Fruit fly (Drosophila melanogaster) whole organism, embryonic: Measurements from ENCODE around the gene CG44405.
A peak's percentile ranks its signal among the peaks of the same experiment; 100 is the strongest.

Source experiments
- Ada2b ChIP-seq: fragments of 200-800 bp; sonication (Bioruptor generic); IDR thresholded peaks from 2 replicates; pipeline ENCODE4 v1.3.6; 2022; ENCODE audit warnings: missing biosample characterization, missing genetic modification characterization
- Atf3 ChIP-seq: fragments of 200-800 bp; sonication (Bioruptor generic); optimal IDR thresholded peaks from 3 replicates; lab custom pipeline; 2016; ENCODE audit warnings: missing biosample characterization, missing genetic modification characterization
- CG10147 ChIP-seq: fragments of 200-800 bp; sonication (Bioruptor generic); optimal IDR thresholded peaks from 2 replicates; lab custom pipeline; 2019; ENCODE audit warnings: missing biosample characterization, mild to moderate bottlenecking, missing genetic modification characterization, moderate library complexity
- CG1024 ChIP-seq: fragments of 200-800 bp; sonication (Bioruptor generic); IDR thresholded peaks from 2 replicates; pipeline ENCODE4 v1.3.6; 2022; ENCODE audit warnings: missing biosample characterization, missing genetic modification characterization
- CG10321 ChIP-seq: fragments of 200-800 bp; sonication (Bioruptor generic); IDR thresholded peaks from 2 replicates; pipeline ENCODE4 v1.3.6; 2022; ENCODE audit warnings: missing biosample characterization, missing genetic modification characterization
- CG12071 ChIP-seq: fragments of 200-800 bp; sonication (Bioruptor generic); optimal IDR thresholded peaks from 3 replicates; lab custom pipeline; 2018; ENCODE audit warnings: missing biosample characterization, mild to moderate bottlenecking, missing genetic modification characterization
- CG12744 ChIP-seq: fragments of 200-800 bp; sonication (Bioruptor generic); optimal IDR thresholded peaks from 2 replicates; lab custom pipeline; 2016; ENCODE audit warnings: missing biosample characterization, missing genetic modification characterization
- CG12769 ChIP-seq: fragments of 200-800 bp; sonication (Bioruptor generic); optimal IDR thresholded peaks from 2 replicates; lab custom pipeline; 2019; ENCODE audit warnings: missing biosample characterization, mild to moderate bottlenecking, missing genetic modification characterization, moderate library complexity
- CG12942 ChIP-seq: fragments of 200-800 bp; sonication (Bioruptor generic); optimal IDR thresholded peaks from 3 replicates; lab custom pipeline; 2016; ENCODE audit warnings: missing biosample characterization, missing genetic modification characterization
- CG13775 ChIP-seq: fragments of 200-800 bp; sonication (Bioruptor generic); optimal IDR thresholded peaks from 3 replicates; lab custom pipeline; 2017; ENCODE audit warnings: missing biosample characterization, mild to moderate bottlenecking, missing genetic modification characterization
- CG14710 ChIP-seq: fragments of 200-800 bp; sonication (Bioruptor generic); optimal IDR thresholded peaks from 3 replicates; lab custom pipeline; 2019; ENCODE audit warnings: missing biosample characterization, mild to moderate bottlenecking, missing genetic modification characterization, moderate library complexity
- CG15479 ChIP-seq: fragments of 200-800 bp; sonication (Bioruptor generic); optimal IDR thresholded peaks from 3 replicates; lab custom pipeline; 2019; ENCODE audit warnings: missing biosample characterization, mild to moderate bottlenecking, missing genetic modification characterization, moderate library complexity
- CG31224 ChIP-seq: fragments of 200-800 bp; sonication (Bioruptor generic); IDR thresholded peaks from 2 replicates; pipeline ENCODE4 v1.3.6; 2022; ENCODE audit warnings: missing biosample characterization, missing genetic modification characterization
- CG31365 ChIP-seq: fragments of 200-800 bp; sonication (Bioruptor generic); optimal IDR thresholded peaks from 2 replicates; lab custom pipeline; 2018; ENCODE audit warnings: missing biosample characterization, mild to moderate bottlenecking, missing genetic modification characterization
- CG33557 ChIP-seq: fragments of 200-800 bp; sonication (Bioruptor generic); optimal IDR thresholded peaks from 2 replicates; lab custom pipeline; 2019; ENCODE audit warnings: missing biosample characterization, mild to moderate bottlenecking, missing genetic modification characterization, moderate library complexity
- CG3847 ChIP-seq: fragments of 200-800 bp; sonication (Bioruptor generic); IDR thresholded peaks from 2 replicates; pipeline ENCODE4 v1.3.6; 2022; ENCODE audit warnings: missing biosample characterization, missing genetic modification characterization
- CG3995 ChIP-seq: fragments of 200-800 bp; sonication (Bioruptor generic); optimal IDR thresholded peaks from 3 replicates; lab custom pipeline; 2016; ENCODE audit warnings: missing biosample characterization, missing genetic modification characterization
- CG4730 ChIP-seq: fragments of 200-800 bp; sonication (Bioruptor generic); IDR thresholded peaks from 2 replicates; pipeline ENCODE4 v1.3.6; 2022; ENCODE audit warnings: missing biosample characterization, missing genetic modification characterization
- Dll ChIP-seq: fragments of 200-800 bp; sonication (Bioruptor generic); IDR thresholded peaks from 4 replicates; pipeline ENCODE4 v1.3.6; 2022; ENCODE audit warnings: missing biosample characterization, missing genetic modification characterization; ENCODE audit not compliant: partially characterized antibody
- Doc2 ChIP-seq: fragments of 200-800 bp; sonication (Bioruptor generic); IDR thresholded peaks from 2 replicates; pipeline ENCODE4 v1.3.6; 2022; ENCODE audit warnings: missing biosample characterization, missing genetic modification characterization
- Elba2 ChIP-seq: fragments of 200-800 bp; sonication (Bioruptor generic); optimal IDR thresholded peaks from 3 replicates; lab custom pipeline; 2016; ENCODE audit warnings: missing biosample characterization, missing genetic modification characterization
- Fer2 ChIP-seq: fragments of 200-800 bp; sonication (Bioruptor generic); optimal IDR thresholded peaks from 2 replicates; lab custom pipeline; 2018; ENCODE audit warnings: missing biosample characterization, mild to moderate bottlenecking, missing genetic modification characterization, moderate library complexity
- HLHmδ ChIP-seq: fragments of 200-800 bp; sonication (Bioruptor generic); optimal IDR thresholded peaks from 2 replicates; lab custom pipeline; 2018; ENCODE audit warnings: missing biosample characterization, mild to moderate bottlenecking, missing genetic modification characterization, moderate library complexity
- Hey ChIP-seq: fragments of 200-800 bp; sonication (Bioruptor generic); optimal IDR thresholded peaks from 3 replicates; lab custom pipeline; 2018; ENCODE audit warnings: missing biosample characterization, mild to moderate bottlenecking, missing genetic modification characterization
- HmgZ ChIP-seq: fragments of 200-800 bp; sonication (Bioruptor generic); optimal IDR thresholded peaks from 2 replicates; lab custom pipeline; 2018; ENCODE audit warnings: missing biosample characterization, mild to moderate bottlenecking, missing genetic modification characterization
- Hr51 ChIP-seq, 2 experiments: fragments of 200-800 bp; sonication (Bioruptor generic); optimal IDR thresholded peaks; 2 replicates in 1 of 2; 3 replicates in 1 of 2; lab custom pipeline; 2016 to 2018; ENCODE audit warnings: missing biosample characterization in 2 of 2, missing genetic modification characterization in 2 of 2, mild to moderate bottlenecking in 1 of 2, moderate library complexity in 1 of 2
- Hsf ChIP-seq: fragments of 200-800 bp; sonication (Bioruptor generic); optimal IDR thresholded peaks from 3 replicates; lab custom pipeline; 2016; ENCODE audit warnings: missing biosample characterization, missing genetic modification characterization
- Max ChIP-seq: fragments of 200-800 bp; sonication (Bioruptor generic); optimal IDR thresholded peaks from 2 replicates; lab custom pipeline; 2016; ENCODE audit warnings: missing biosample characterization, mild to moderate bottlenecking, missing genetic modification characterization
- Ssrp ChIP-seq: fragments of 200-800 bp; sonication (Bioruptor generic); optimal IDR thresholded peaks from 2 replicates; lab custom pipeline; 2018; ENCODE audit warnings: missing biosample characterization, mild to moderate bottlenecking, missing genetic modification characterization, moderate library complexity
- Trl ChIP-seq, 3 experiments: fragments of >200 bp in 2 of 3; fragments of 200-800 bp in 1 of 3; sonication (Bioruptor generic) in 1 of 3; optimal IDR thresholded peaks; 2 replicates in 1 of 3; 3 replicates in 2 of 3; lab custom pipeline; 2016 to 2017; ENCODE audit warnings: missing biosample characterization in 1 of 3, missing genetic modification characterization in 1 of 3
- ash1 ChIP-seq: fragments of 200-800 bp; sonication (Bioruptor generic); optimal IDR thresholded peaks from 2 replicates; lab custom pipeline; 2018; ENCODE audit warnings: missing biosample characterization, mild to moderate bottlenecking, missing genetic modification characterization
- bbx ChIP-seq: fragments of 200-800 bp; sonication (Bioruptor generic); IDR thresholded peaks from 2 replicates; pipeline ENCODE4 v1.3.6; 2022; ENCODE audit warnings: missing biosample characterization, missing genetic modification characterization; ENCODE audit not compliant: partially characterized antibody
- chif ChIP-seq, 2 experiments: fragments of 200-800 bp; sonication (Bioruptor generic); optimal IDR thresholded peaks; 3 replicates each; lab custom pipeline; 2016; ENCODE audit warnings: missing biosample characterization in 2 of 2, missing genetic modification characterization in 2 of 2
- crp ChIP-seq, 2 experiments: fragments of 200-800 bp; sonication (Bioruptor generic); optimal IDR thresholded peaks; 2 replicates in 1 of 2; 3 replicates in 1 of 2; lab custom pipeline; 2017; ENCODE audit warnings: missing biosample characterization in 2 of 2, missing genetic modification characterization in 2 of 2, mild to moderate bottlenecking in 1 of 2, moderate library complexity in 1 of 2
- fru ChIP-seq: fragments of >200 bp; optimal IDR thresholded peaks from 2 replicates; lab custom pipeline; 2017
- gce ChIP-seq: fragments of 200-800 bp; sonication (Bioruptor generic); IDR thresholded peaks from 3 replicates; pipeline ENCODE4 v1.3.6; 2022; ENCODE audit warnings: missing biosample characterization, missing genetic modification characterization
- gcm ChIP-seq: fragments of 200-800 bp; sonication (Bioruptor generic); optimal IDR thresholded peaks from 2 replicates; lab custom pipeline; 2019; ENCODE audit warnings: missing biosample characterization, mild to moderate bottlenecking, missing genetic modification characterization, moderate library complexity
- gsb-n ChIP-seq: fragments of 200-800 bp; sonication (Bioruptor generic); optimal IDR thresholded peaks from 3 replicates; lab custom pipeline; 2018; ENCODE audit warnings: missing biosample characterization, mild to moderate bottlenecking, missing genetic modification characterization
- inv ChIP-seq: fragments of 200-800 bp; sonication (Bioruptor generic); IDR thresholded peaks from 2 replicates; pipeline ENCODE4 v1.3.6; 2022; ENCODE audit warnings: missing biosample characterization, missing genetic modification characterization; ENCODE audit not compliant: partially characterized antibody
- jing ChIP-seq: fragments of 200-800 bp; sonication (Bioruptor generic); optimal IDR thresholded peaks from 2 replicates; lab custom pipeline; 2018; ENCODE audit warnings: missing biosample characterization, mild to moderate bottlenecking, missing genetic modification characterization
- pnt ChIP-seq: fragments of 200-800 bp; sonication (Bioruptor generic); optimal IDR thresholded peaks from 3 replicates; lab custom pipeline; 2016; ENCODE audit warnings: missing biosample characterization, missing genetic modification characterization
- scrt ChIP-seq: fragments of 200-800 bp; sonication (Bioruptor generic); optimal IDR thresholded peaks from 2 replicates; lab custom pipeline; 2018; ENCODE audit warnings: missing biosample characterization, mild to moderate bottlenecking, missing genetic modification characterization, moderate library complexity
- sr ChIP-seq: fragments of 200-800 bp; sonication (Bioruptor generic); IDR thresholded peaks from 3 replicates; pipeline ENCODE4 v1.3.6; 2022; ENCODE audit warnings: missing biosample characterization, missing genetic modification characterization
- tgo ChIP-seq: fragments of 200-800 bp; sonication (Bioruptor generic); IDR thresholded peaks from 3 replicates; pipeline ENCODE4 v1.3.6; 2022; ENCODE audit warnings: missing biosample characterization, missing genetic modification characterization
- toy ChIP-seq: fragments of 200-800 bp; sonication (Bioruptor generic); IDR thresholded peaks from 2 replicates; pipeline ENCODE4 v1.3.6; 2022; ENCODE audit warnings: missing biosample characterization, missing genetic modification characterization
- tx ChIP-seq: fragments of 200-800 bp; sonication (Bioruptor generic); optimal IDR thresholded peaks from 2 replicates; lab custom pipeline; 2016; ENCODE audit warnings: missing biosample characterization, missing genetic modification characterization
- vnd ChIP-seq: fragments of 200-800 bp; sonication (Bioruptor generic); IDR thresholded peaks from 3 replicates; pipeline ENCODE4 v1.3.6; 2022; ENCODE audit warnings: missing biosample characterization, missing genetic modification characterization; ENCODE audit not compliant: partially characterized antibody
- yki ChIP-seq: fragments of >200 bp; optimal IDR thresholded peaks from 3 replicates; lab custom pipeline; 2018
- zen2 ChIP-seq: fragments of 200-800 bp; sonication (Bioruptor generic); IDR thresholded peaks from 3 replicates; pipeline ENCODE4 v1.3.6; 2022; ENCODE audit warnings: missing biosample characterization, missing genetic modification characterization; ENCODE audit not compliant: partially characterized antibody

Gene CG44405

DNA sequence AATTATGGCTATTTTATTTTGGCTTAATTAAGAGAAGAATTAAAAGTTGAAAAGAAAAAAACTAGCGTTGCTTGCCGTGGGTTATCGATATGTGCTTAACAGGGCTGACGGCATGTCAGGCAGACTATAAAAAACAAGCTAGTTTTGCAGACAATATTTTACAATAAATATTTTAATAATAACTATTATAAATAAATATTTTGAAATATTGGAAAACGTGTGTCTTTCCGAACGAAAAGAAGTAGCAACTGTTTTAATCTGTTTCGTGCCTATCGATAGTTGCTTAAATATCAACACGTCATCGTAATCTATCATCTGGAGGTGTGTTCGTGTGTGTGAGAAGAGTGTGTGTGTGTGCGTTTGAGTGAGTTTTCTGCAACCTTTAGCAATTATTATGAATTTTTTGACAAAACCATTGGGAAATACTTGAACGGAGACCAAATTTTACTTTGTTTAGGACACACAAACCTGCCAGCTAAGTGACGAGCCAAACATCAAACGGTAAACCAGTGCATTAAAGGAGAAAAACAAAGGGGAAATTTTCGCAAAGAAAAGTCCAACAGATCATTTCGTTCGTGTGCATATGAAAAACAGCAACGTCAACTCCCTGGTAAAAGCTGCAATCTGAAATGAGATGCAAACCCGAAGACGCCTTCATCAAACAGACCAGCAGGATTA is 35.0 kb downstream of the CG44405 start, which contains the start of the genes CG5861 and Syx5 (continued):
- TF ChIP-seq vnd (peak; percentile 93), CG12071 (GFP tag; lab: Kevin White, UChicago) (no peak), CG4730 (GFP tag; lab: Robert Waterston, UW) (peak; percentile 54; the same call in 1 of the 2 replicates), pnt (GFP tag; lab: Kevin White, UChicago) (no peak), Atf3 (GFP tag; lab: Kevin White, UChicago) (no peak), gce (GFP tag; lab: Robert Waterston, UW) (no peak), Ada2b (GFP tag; lab: Robert Waterston, UW) (peak; percentile 35; the same call in 1 of the 2 replicates), Trl (optimal IDR thresholded peaks at IDR 0.05; lab: Kevin White, UChicago) (no peak), Trl (GFP tag; optimal IDR thresholded peaks at IDR 0.05; lab: Kevin White, UChicago) (no peak), CG10147 (peak; percentile 80), gsb-n (tag; lab: Kevin White, UChicago) (peak; percentile 17), CG33557 (GFP tag; lab: Kevin White, UChicago) (peak; percentile 59), ash1 (GFP tag; lab: Kevin White, UChicago) (no peak), CG3847 (no peak; the same call in none of the 2 replicates), jing (GFP tag; lab: Kevin White, UChicago) (no peak), CG13775 (peak; percentile 64), sr (GFP tag; lab: Robert Waterston, UW) (no peak), gcm (GFP tag; lab: Kevin White, UChicago) (peak; percentile 68), Hsf (GFP tag; lab: Kevin White, UChicago) (peak; percentile 30), Elba2 (no peak), tx (GFP tag; lab: Kevin White, UChicago) (no peak), CG15479 (GFP tag; lab: Kevin White, UChicago) (no peak), tgo (peak; percentile 56; the same call in 2 of the 3 replicates), CG3995 (peak; percentile 18), CG31224 (GFP tag; lab: Robert Waterston, UW) (peak; percentile 39; the same call in 1 of the 2 replicates), CG10321 (GFP tag; lab: Robert Waterston, UW) (no peak), CG1024 (GFP tag; lab: Robert Waterston, UW) (no peak), inv (GFP tag; lab: Robert Waterston, UW) (peak; percentile 84), yki (lab: Kevin White, UChicago) (no peak), Ssrp (tag; lab: Kevin White, UChicago) (peak; percentile 37), zen2 (no peak; the same call in 2 of the 3 replicates), CG14710 (peak; percentile 78), CG12769 (tag; lab: Kevin White, UChicago) (no peak), Dll (peak; percentile 98), scrt (GFP tag; lab: Kevin White, UChicago) (peak; percentile 62), HLHmδ (no peak), Hey (tag; lab: Kevin White, UChicago) (no peak), Max (GFP tag; lab: Kevin White, UChicago) (peak; percentile 45), CG12744 (GFP tag; lab: Kevin White, UChicago) (no peak), Fer2 (peak; percentile 42), CG31365 (tag; lab: Kevin White, UChicago) (no peak), toy (GFP tag; lab: Robert Waterston, UW) (no peak), crp (GFP tag; optimal IDR thresholded peaks at IDR 0.05; lab: Kevin White, UChicago) (peak in 1 of 2 experiments; percentile 75), Doc2 (GFP tag; lab: Robert Waterston, UW) (no peak), Hr51 (GFP tag; optimal IDR thresholded peaks at IDR 0.05; lab: Kevin White, UChicago) (no peak), fru (lab: Kevin White, UChicago) (no peak), CG12942 (GFP tag; lab: Kevin White, UChicago) (peak; percentile 28), chif (GFP tag; optimal IDR thresholded peaks at IDR 0.05; lab: Kevin White, UChicago) (no peak), HmgZ (tag; lab: Kevin White, UChicago) (peak; percentile 86), bbx (GFP tag; lab: Robert Waterston, UW) (no peak; the same call in none of the 2 replicates)
